Worm (Caenorhabditis elegans) whole organism, L1 larva: ENCODE results near the gene F41E6.17.

Source experiments
- C04F5.9 ChIP-seq: sonication (generic microtip); optimal IDR thresholded peaks from 2 replicates; lab custom pipeline; 2016; ENCODE audit warnings: missing genetic modification characterization, missing compliant biosample characterization
- C34B4.2 ChIP-seq: sonication (generic microtip); optimal IDR thresholded peaks from 2 replicates; lab custom pipeline; 2017; ENCODE audit warnings: mild to moderate bottlenecking, missing genetic modification characterization, missing compliant biosample characterization
- Y116A8C.19 ChIP-seq: sonication (generic microtip); optimal IDR thresholded peaks from 2 replicates; lab custom pipeline; 2016; ENCODE audit warnings: missing compliant biosample characterization, missing genetic modification characterization, borderline replicate concordance
- alr-1 ChIP-seq: fragments of 200-800 bp; sonication (Bioruptor generic); optimal IDR thresholded peaks from 2 replicates; lab custom pipeline; 2018; ENCODE audit warnings: borderline replicate concordance, mild to moderate bottlenecking, missing genetic modification characterization, missing compliant biosample characterization
- efl-1 ChIP-seq, 4 experiments: fragments of 150-350 bp; optimal IDR thresholded peaks in 3 of 4; peaks in 1 of 4; 1 replicate in 1 of 4; 2 replicates in 3 of 4; lab custom pipeline; 2014; ENCODE audit warnings: missing biosample characterization in 2 of 4, missing genetic modification characterization in 2 of 4, missing genetic modification reagents in 2 of 4
- efl-3 ChIP-seq: fragments of 200-800 bp; sonication (Bioruptor generic); optimal IDR thresholded peaks from 2 replicates; lab custom pipeline; 2018; ENCODE audit warnings: mild to moderate bottlenecking, missing genetic modification characterization, missing compliant biosample characterization
- elt-2 ChIP-seq: sonication (generic microtip); optimal IDR thresholded peaks from 2 replicates; lab custom pipeline; 2016; ENCODE audit warnings: missing genetic modification characterization, mild to moderate bottlenecking, inconsistent platforms, missing compliant biosample characterization, missing genetic modification reagents
- elt-3 ChIP-seq, 6 experiments: fragments of 150-350 bp in 1 of 6; sonication (generic microtip); optimal IDR thresholded peaks; 2 replicates each; lab custom pipeline; 2017 to 2018; ENCODE audit warnings: missing biosample characterization in 6 of 6, missing genetic modification characterization in 6 of 6, inconsistent platforms in 1 of 6
- ets-5 ChIP-seq: fragments of 200-800 bp; sonication (Bioruptor generic); IDR thresholded peaks from 2 replicates; pipeline ENCODE4 v1.3.6; 2022; ENCODE audit warnings: missing genetic modification characterization, missing compliant biosample characterization
- fkh-10 ChIP-seq: sonication (generic microtip); optimal IDR thresholded peaks from 2 replicates; lab custom pipeline; 2017; ENCODE audit warnings: missing biosample characterization, missing genetic modification reagents, missing genetic modification characterization
- fos-1 ChIP-seq: fragments of 150-350 bp; optimal IDR thresholded peaks from 2 replicates; lab custom pipeline; 2014; ENCODE audit warnings: missing biosample characterization, missing genetic modification characterization
- hlh-17 ChIP-seq: fragments of 200-800 bp; sonication (Bioruptor generic); optimal IDR thresholded peaks from 2 replicates; lab custom pipeline; 2018; ENCODE audit warnings: missing genetic modification characterization, mild to moderate bottlenecking, missing compliant biosample characterization, moderate library complexity, borderline replicate concordance
- hlh-4 ChIP-seq: sonication (generic microtip); optimal IDR thresholded peaks from 2 replicates; lab custom pipeline; 2016; ENCODE audit warnings: mild to moderate bottlenecking, missing genetic modification characterization, missing compliant biosample characterization
- jun-1 ChIP-seq: fragments of 150-350 bp; optimal IDR thresholded peaks from 2 replicates; lab custom pipeline; 2014; ENCODE audit warnings: missing biosample characterization, missing genetic modification reagents, missing genetic modification characterization
- lin-14 ChIP-seq: fragments of 200-800 bp; sonication (Bioruptor generic); optimal IDR thresholded peaks from 2 replicates; lab custom pipeline; 2018; ENCODE audit warnings: mild to moderate bottlenecking, missing genetic modification characterization, moderate library complexity, missing compliant biosample characterization
- lin-35 ChIP-seq, 2 experiments: fragments of 150-350 bp; optimal IDR thresholded peaks; 2 replicates each; lab custom pipeline; 2014; ENCODE audit warnings: missing biosample characterization in 2 of 2, missing genetic modification characterization in 2 of 2, missing genetic modification reagents in 2 of 2
- mdl-1 ChIP-seq, 2 experiments: fragments of 150-350 bp; optimal IDR thresholded peaks; 2 replicates each; lab custom pipeline; 2014 to 2017; ENCODE audit warnings: missing biosample characterization in 2 of 2, missing genetic modification characterization in 2 of 2, inconsistent platforms in 1 of 2
- mef-2 ChIP-seq: fragments of 150-350 bp; optimal IDR thresholded peaks from 2 replicates; lab custom pipeline; 2014; ENCODE audit warnings: missing biosample characterization, missing genetic modification characterization
- nhr-12 ChIP-seq: sonication (generic microtip); optimal IDR thresholded peaks from 2 replicates; lab custom pipeline; 2017; ENCODE audit warnings: missing biosample characterization, missing genetic modification characterization
- nhr-19 ChIP-seq: fragments of 200-800 bp; sonication (Bioruptor generic); conservative IDR thresholded peaks from 2 replicates; pipeline ENCODE4 v1.3.6; 2022; ENCODE audit warnings: missing genetic modification characterization, missing compliant biosample characterization
- nhr-20 ChIP-seq: sonication (generic microtip); optimal IDR thresholded peaks from 2 replicates; lab custom pipeline; 2016; ENCODE audit warnings: mild to moderate bottlenecking, missing genetic modification characterization, missing compliant biosample characterization
- nhr-237 ChIP-seq: fragments of 150-350 bp; optimal IDR thresholded peaks from 2 replicates; lab custom pipeline; 2014; ENCODE audit warnings: missing biosample characterization, missing genetic modification characterization
- nhr-28 ChIP-seq: fragments of 150-350 bp; optimal IDR thresholded peaks from 2 replicates; lab custom pipeline; 2014; ENCODE audit warnings: missing biosample characterization, missing genetic modification characterization
- nhr-47 ChIP-seq: sonication (generic microtip); optimal IDR thresholded peaks from 2 replicates; lab custom pipeline; 2016; ENCODE audit warnings: mild to moderate bottlenecking, missing genetic modification characterization, moderate library complexity, missing compliant biosample characterization
- nhr-71 ChIP-seq: sonication (generic microtip); optimal IDR thresholded peaks from 2 replicates; lab custom pipeline; 2016; ENCODE audit warnings: mild to moderate bottlenecking, missing genetic modification characterization, moderate library complexity, missing compliant biosample characterization
- nhr-76 ChIP-seq: sonication (generic microtip); optimal IDR thresholded peaks from 2 replicates; lab custom pipeline; 2017; ENCODE audit warnings: missing biosample characterization, missing genetic modification characterization
- nhr-77 ChIP-seq: fragments of 150-350 bp; optimal IDR thresholded peaks from 2 replicates; lab custom pipeline; 2014; ENCODE audit warnings: missing biosample characterization, missing genetic modification characterization
- nhr-90 ChIP-seq: sonication (generic microtip); optimal IDR thresholded peaks from 2 replicates; lab custom pipeline; 2016; ENCODE audit warnings: mild to moderate bottlenecking, missing genetic modification characterization, missing compliant biosample characterization; ENCODE audit not compliant: poor library complexity
- pag-3 ChIP-seq: sonication (generic microtip); optimal IDR thresholded peaks from 2 replicates; lab custom pipeline; 2017; ENCODE audit warnings: missing genetic modification characterization, mild to moderate bottlenecking, missing compliant biosample characterization, antibody characterized with exemption, borderline replicate concordance; ENCODE audit not compliant: insufficient read depth
- skn-1 ChIP-seq: fragments of 150-350 bp; optimal IDR thresholded peaks from 2 replicates; lab custom pipeline; 2014; ENCODE audit warnings: missing biosample characterization, missing genetic modification characterization
- sox-4 ChIP-seq: sonication (generic microtip); optimal IDR thresholded peaks from 2 replicates; lab custom pipeline; 2016; ENCODE audit warnings: missing genetic modification characterization, missing compliant biosample characterization
- sup-37 ChIP-seq: fragments of 200-800 bp; sonication (Bioruptor generic); optimal IDR thresholded peaks from 2 replicates; lab custom pipeline; 2018; ENCODE audit warnings: mild to moderate bottlenecking, missing genetic modification characterization, missing compliant biosample characterization
- tlp-1 ChIP-seq: fragments of 150-350 bp; optimal IDR thresholded peaks from 2 replicates; lab custom pipeline; 2014; ENCODE audit warnings: missing biosample characterization, missing genetic modification characterization
- unc-130 ChIP-seq: fragments of 150-350 bp; optimal IDR thresholded peaks from 2 replicates; lab custom pipeline; 2017; ENCODE audit warnings: missing biosample characterization, missing genetic modification characterization, inconsistent platforms
- unc-30 ChIP-seq: sonication (generic microtip); optimal IDR thresholded peaks from 2 replicates; lab custom pipeline; 2017; ENCODE audit warnings: missing biosample characterization, missing genetic modification characterization
- unc-62 ChIP-seq: fragments of 150-350 bp; optimal IDR thresholded peaks from 2 replicates; lab custom pipeline; 2014; ENCODE audit warnings: missing biosample characterization, missing genetic modification reagents, missing genetic modification characterization
- unc-86 ChIP-seq: sonication (generic microtip); optimal IDR thresholded peaks from 2 replicates; lab custom pipeline; 2016; ENCODE audit warnings: missing genetic modification characterization, missing compliant biosample characterization
- unc-98 ChIP-seq: fragments of 200-800 bp; sonication (Bioruptor generic); IDR thresholded peaks from 2 replicates; pipeline ENCODE4 v1.3.6; 2022; ENCODE audit warnings: missing genetic modification characterization, missing compliant biosample characterization
- zip-4 ChIP-seq: fragments of 200-800 bp; sonication (Bioruptor generic); optimal IDR thresholded peaks from 2 replicates; lab custom pipeline; 2018; ENCODE audit warnings: mild to moderate bottlenecking, missing genetic modification characterization, moderate library complexity, missing compliant biosample characterization
- ztf-11 ChIP-seq, 2 experiments: sonication (generic microtip); optimal IDR thresholded peaks; 2 replicates each; lab custom pipeline; 2016 to 2017; ENCODE audit warnings: missing genetic modification characterization in 2 of 2, missing biosample characterization in 1 of 2, missing compliant biosample characterization in 1 of 2
- ztf-4 ChIP-seq: fragments of 150-350 bp; optimal IDR thresholded peaks from 2 replicates; lab custom pipeline; 2014; ENCODE audit warnings: missing biosample characterization, missing genetic modification characterization

The F41E6.17 gene

ce11 chrV:8650365-8650764 lies 26.5 kb downstream of the F41E6.17 start:
- TF ChIP-seq ztf-4 (tag; lab: Kevin White, UChicago) = no peak

ce11 chrV:8651007-8651711 lies 27.3 kb downstream of the F41E6.17 start:
- TF ChIP-seq hlh-4 (tag; lab: Kevin White, UChicago) (no peak), lin-14 (GFP tag; lab: Kevin White, UChicago) (peak; percentile 41), unc-62 (GFP tag; lab: Kevin White, UChicago) (no peak), Y116A8C.19 (no peak), nhr-19 (GFP tag; lab: Robert Waterston, UW) (no peak), elt-2 (peak; percentile 98), nhr-20 (peak; percentile 17), ets-5 (no peak), nhr-237 (tag; lab: Kevin White, UChicago) (no peak), efl-1 (optimal IDR thresholded peaks at IDR 0.05; lab: Kevin White, UChicago) (no peak), efl-1 (GFP tag; optimal IDR thresholded peaks at IDR 0.05 in 1 of 2; lab: Kevin White, UChicago) (peak in 1 of 2 experiments; percentile 72), lin-35 (GFP tag; optimal IDR thresholded peaks at IDR 0.05; lab: Kevin White, UChicago) (peak in 1 of 2 experiments; percentile 32), sup-37 (GFP tag; lab: Kevin White, UChicago) (no peak), nhr-47 (tag; lab: Kevin White, UChicago) (no peak), nhr-77 (tag; lab: Kevin White, UChicago) (no peak), ztf-11 (tag; optimal IDR thresholded peaks at IDR 0.05; lab: Kevin White, UChicago) (no peak), elt-3 (tag; optimal IDR thresholded peaks at IDR 0.05; lab: Kevin White, UChicago) (no peak), tlp-1 (peak; percentile 71), zip-4 (no peak), nhr-12 (tag; lab: Kevin White, UChicago) (no peak), unc-30 (tag; lab: Kevin White, UChicago) (no peak), fos-1 (no peak), unc-130 (tag; lab: Kevin White, UChicago) (no peak), hlh-17 (no peak), unc-98 (GFP tag; lab: Robert Waterston, UW) (no peak), mef-2 (tag; lab: Kevin White, UChicago) (no peak), jun-1 (tag; lab: Kevin White, UChicago) (peak; percentile 58), nhr-28 (no peak), efl-3 (GFP tag; lab: Kevin White, UChicago) (no peak), sox-4 (no peak), skn-1 (tag; lab: Kevin White, UChicago) (no peak), pag-3 (tag; lab: Kevin White, UChicago) (no peak), unc-86 (tag; lab: Kevin White, UChicago) (no peak), nhr-90 (tag; lab: Kevin White, UChicago) (no peak), C04F5.9 (tag; lab: Kevin White, UChicago) (no peak), nhr-76 (tag; lab: Kevin White, UChicago) (no peak), C34B4.2 (no peak), alr-1 (tag; lab: Kevin White, UChicago) (no peak), fkh-10 (GFP tag; lab: Kevin White, UChicago) (no peak), nhr-71 (no peak), mdl-1 (tag; optimal IDR thresholded peaks at IDR 0.05; lab: Kevin White, UChicago) (no peak)
